Fruit fly (Drosophila melanogaster) whole organism, embryonic: ENCODE data around the gene Sirt6.
A peak's percentile ranks its signal among the peaks of the same experiment; 100 is the strongest.

ENCODE experiments used
- B-H2 ChIP-seq: fragments of 200-800 bp; sonication (Bioruptor generic); optimal IDR thresholded peaks from 2 replicates; lab custom pipeline; 2018; ENCODE audit warnings: missing biosample characterization, mild to moderate bottlenecking, missing genetic modification characterization
- CG11247 ChIP-seq: fragments of 200-800 bp; sonication (Bioruptor generic); IDR thresholded peaks from 2 replicates; pipeline ENCODE4 v1.3.6; 2022; ENCODE audit warnings: missing biosample characterization, missing genetic modification characterization
- CG12391 ChIP-seq: fragments of 200-800 bp; sonication (Bioruptor generic); optimal IDR thresholded peaks from 3 replicates; lab custom pipeline; 2018; ENCODE audit warnings: missing biosample characterization, mild to moderate bottlenecking, missing genetic modification characterization, moderate library complexity
- CG15073 ChIP-seq: fragments of 200-800 bp; sonication (Bioruptor generic); optimal IDR thresholded peaks from 2 replicates; lab custom pipeline; 2016; ENCODE audit warnings: missing biosample characterization, missing genetic modification characterization
- CG15514 ChIP-seq: fragments of 200-800 bp; sonication (Bioruptor generic); optimal IDR thresholded peaks from 3 replicates; lab custom pipeline; 2017; ENCODE audit warnings: missing biosample characterization, missing genetic modification characterization, mild to moderate bottlenecking, moderate library complexity, missing genetic modification reagents
- CG17186 ChIP-seq: fragments of 200-800 bp; sonication (Bioruptor generic); optimal IDR thresholded peaks from 3 replicates; lab custom pipeline; 2017; ENCODE audit warnings: missing biosample characterization, missing genetic modification reagents, missing genetic modification characterization
- CG17361 ChIP-seq: fragments of 200-800 bp; sonication (Bioruptor generic); IDR thresholded peaks from 3 replicates; pipeline ENCODE4 v1.3.6; 2022; ENCODE audit warnings: missing biosample characterization, missing genetic modification characterization
- CG1832 ChIP-seq: fragments of 200-800 bp; sonication (Bioruptor generic); optimal IDR thresholded peaks from 2 replicates; lab custom pipeline; 2017; ENCODE audit warnings: missing biosample characterization, mild to moderate bottlenecking, missing genetic modification characterization, inconsistent platforms
- CG30020 ChIP-seq: fragments of 200-800 bp; optimal IDR thresholded peaks from 2 replicates; lab custom pipeline; 2019; ENCODE audit warnings: missing biosample characterization, mild to moderate bottlenecking, missing genetic modification characterization, moderate library complexity
- CG31388 ChIP-seq: fragments of 200-800 bp; sonication (Bioruptor generic); optimal IDR thresholded peaks from 2 replicates; lab custom pipeline; 2016; ENCODE audit warnings: missing biosample characterization, missing genetic modification characterization
- CG3163 ChIP-seq: fragments of 200-800 bp; sonication (Bioruptor generic); optimal IDR thresholded peaks from 3 replicates; lab custom pipeline; 2016; ENCODE audit warnings: missing biosample characterization, missing genetic modification characterization
- CG32767 ChIP-seq: fragments of 200-800 bp; sonication (Bioruptor generic); IDR thresholded peaks from 2 replicates; pipeline ENCODE4 v1.3.6; 2022; ENCODE audit warnings: missing biosample characterization, missing genetic modification characterization
- CG4328 ChIP-seq: fragments of 200-800 bp; sonication (Bioruptor generic); optimal IDR thresholded peaks from 3 replicates; lab custom pipeline; 2017; ENCODE audit warnings: missing biosample characterization, missing genetic modification reagents, missing genetic modification characterization
- CG4707 ChIP-seq: fragments of 200-800 bp; sonication (Bioruptor generic); optimal IDR thresholded peaks from 2 replicates; lab custom pipeline; 2018; ENCODE audit warnings: missing biosample characterization, mild to moderate bottlenecking, missing genetic modification characterization, moderate library complexity
- CG4854 ChIP-seq: fragments of 200-800 bp; sonication (Bioruptor generic); optimal IDR thresholded peaks from 2 replicates; lab custom pipeline; 2016; ENCODE audit warnings: missing biosample characterization, missing genetic modification characterization, inconsistent platforms
- CG6813 ChIP-seq: fragments of 200-800 bp; sonication (Bioruptor generic); optimal IDR thresholded peaks from 2 replicates; lab custom pipeline; 2017; ENCODE audit warnings: missing biosample characterization, missing genetic modification characterization, mild to moderate bottlenecking, moderate library complexity, missing genetic modification reagents
- CG7928 ChIP-seq: fragments of 200-800 bp; sonication (Bioruptor generic); optimal IDR thresholded peaks from 2 replicates; lab custom pipeline; 2017; ENCODE audit warnings: missing biosample characterization, mild to moderate bottlenecking, missing genetic modification characterization
- CG9609 ChIP-seq: fragments of 200-800 bp; sonication (Bioruptor generic); optimal IDR thresholded peaks from 3 replicates; lab custom pipeline; 2016; ENCODE audit warnings: missing biosample characterization, missing genetic modification characterization
- CG9797 ChIP-seq: fragments of 200-800 bp; sonication (Bioruptor generic); optimal IDR thresholded peaks from 3 replicates; lab custom pipeline; 2018; ENCODE audit warnings: missing biosample characterization, mild to moderate bottlenecking, missing genetic modification characterization
- CG9817 ChIP-seq: fragments of 200-800 bp; sonication (Bioruptor generic); optimal IDR thresholded peaks from 2 replicates; lab custom pipeline; 2018; ENCODE audit warnings: missing biosample characterization, mild to moderate bottlenecking, missing genetic modification characterization, moderate library complexity
- Dbx ChIP-seq: fragments of 200-800 bp; sonication (Bioruptor generic); IDR thresholded peaks from 3 replicates; pipeline ENCODE4 v1.3.6; 2022; ENCODE audit warnings: missing biosample characterization, missing genetic modification characterization
- Dip2 ChIP-seq: fragments of 200-800 bp; sonication (Bioruptor generic); IDR thresholded peaks from 2 replicates; pipeline ENCODE4 v1.3.6; 2022; ENCODE audit warnings: missing biosample characterization, missing genetic modification characterization
- Dll ChIP-seq: fragments of 200-800 bp; sonication (Bioruptor generic); IDR thresholded peaks from 4 replicates; pipeline ENCODE4 v1.3.6; 2022; ENCODE audit warnings: missing biosample characterization, missing genetic modification characterization; ENCODE audit not compliant: partially characterized antibody
- Dp ChIP-seq: fragments of 200-800 bp; sonication (Bioruptor generic); optimal IDR thresholded peaks from 2 replicates; lab custom pipeline; 2018; ENCODE audit warnings: missing biosample characterization, mild to moderate bottlenecking, missing genetic modification characterization, moderate library complexity
- Mad ChIP-seq: fragments of 200-800 bp; sonication (Bioruptor generic); optimal IDR thresholded peaks from 2 replicates; lab custom pipeline; 2016; ENCODE audit warnings: missing biosample characterization, missing genetic modification characterization
- Nf-YC ChIP-seq: fragments of 200-800 bp; optimal IDR thresholded peaks from 3 replicates; lab custom pipeline; 2019; ENCODE audit warnings: missing biosample characterization, mild to moderate bottlenecking, missing genetic modification characterization, moderate library complexity
- Opbp ChIP-seq: fragments of 200-800 bp; sonication (Bioruptor generic); IDR thresholded peaks from 3 replicates; pipeline ENCODE4 v1.3.6; 2022; ENCODE audit warnings: missing biosample characterization, missing genetic modification characterization; ENCODE audit not compliant: partially characterized antibody
- PHDP ChIP-seq: fragments of 200-800 bp; sonication (Bioruptor generic); optimal IDR thresholded peaks from 3 replicates; lab custom pipeline; 2018; ENCODE audit warnings: missing biosample characterization, mild to moderate bottlenecking, missing genetic modification characterization, moderate library complexity
- Spps ChIP-seq: fragments of 200-800 bp; sonication (Bioruptor generic); optimal IDR thresholded peaks from 2 replicates; lab custom pipeline; 2018; ENCODE audit warnings: missing biosample characterization, mild to moderate bottlenecking, missing genetic modification characterization
- ato ChIP-seq: fragments of 200-800 bp; sonication (Bioruptor generic); IDR thresholded peaks from 2 replicates; pipeline ENCODE4 v1.3.6; 2022; ENCODE audit warnings: missing biosample characterization, missing genetic modification characterization; ENCODE audit not compliant: partially characterized antibody
- bowl ChIP-seq: fragments of 200-800 bp; sonication (Bioruptor generic); IDR thresholded peaks from 2 replicates; pipeline ENCODE4 v1.3.6; 2022; ENCODE audit warnings: missing biosample characterization, missing genetic modification characterization
- br ChIP-seq: fragments of >200 bp; optimal IDR thresholded peaks from 2 replicates; lab custom pipeline; 2017
- chm ChIP-seq: fragments of 200-800 bp; sonication (Bioruptor generic); IDR thresholded peaks from 2 replicates; pipeline ENCODE4 v1.3.6; 2022; ENCODE audit warnings: missing biosample characterization, missing genetic modification characterization
- dmrt11E ChIP-seq: fragments of 200-800 bp; sonication (Bioruptor generic); optimal IDR thresholded peaks from 3 replicates; lab custom pipeline; 2018; ENCODE audit warnings: missing biosample characterization, mild to moderate bottlenecking, missing genetic modification characterization, moderate library complexity
- ewg ChIP-seq: fragments of 200-800 bp; sonication (Bioruptor generic); optimal IDR thresholded peaks from 3 replicates; lab custom pipeline; 2017; ENCODE audit warnings: mild to moderate bottlenecking, missing biosample characterization, missing genetic modification reagents, missing genetic modification characterization
- gfzf ChIP-seq: fragments of 200-800 bp; sonication (Bioruptor generic); optimal IDR thresholded peaks from 2 replicates; lab custom pipeline; 2016; ENCODE audit warnings: missing biosample characterization, mild to moderate bottlenecking, missing genetic modification characterization, moderate library complexity
- hth ChIP-seq: fragments of >200 bp; optimal IDR thresholded peaks from 2 replicates; lab custom pipeline; 2017; ENCODE audit warnings: inconsistent platforms
- ken ChIP-seq: fragments of 200-800 bp; sonication (Bioruptor generic); IDR thresholded peaks from 3 replicates; pipeline ENCODE4 v1.3.6; 2022; ENCODE audit warnings: missing biosample characterization, missing genetic modification characterization
- salm ChIP-seq: fragments of 200-800 bp; sonication (Bioruptor generic); optimal IDR thresholded peaks from 2 replicates; lab custom pipeline; 2018; ENCODE audit warnings: missing biosample characterization, mild to moderate bottlenecking, missing genetic modification characterization
- slbo ChIP-seq: fragments of 200-800 bp; sonication (Bioruptor generic); IDR thresholded peaks from 2 replicates; pipeline ENCODE4 v1.3.6; 2022; ENCODE audit warnings: missing biosample characterization, missing genetic modification characterization
- sob ChIP-seq: fragments of 200-800 bp; sonication (Bioruptor generic); IDR thresholded peaks from 2 replicates; pipeline ENCODE4 v1.3.6; 2022; ENCODE audit warnings: missing biosample characterization, missing genetic modification characterization
- sqz ChIP-seq: fragments of 200-800 bp; sonication (Bioruptor generic); optimal IDR thresholded peaks from 3 replicates; lab custom pipeline; 2018; ENCODE audit warnings: missing biosample characterization, mild to moderate bottlenecking, missing genetic modification characterization
- trh ChIP-seq: fragments of 200-800 bp; sonication (Bioruptor generic); optimal IDR thresholded peaks from 2 replicates; lab custom pipeline; 2016; ENCODE audit warnings: missing biosample characterization, missing genetic modification characterization
- tup ChIP-seq: fragments of 200-800 bp; sonication (Bioruptor generic); optimal IDR thresholded peaks from 2 replicates; lab custom pipeline; 2016; ENCODE audit warnings: missing biosample characterization, mild to moderate bottlenecking, missing genetic modification characterization, moderate library complexity
- tx ChIP-seq: fragments of 200-800 bp; sonication (Bioruptor generic); optimal IDR thresholded peaks from 2 replicates; lab custom pipeline; 2016; ENCODE audit warnings: missing biosample characterization, missing genetic modification characterization
- unc-4 ChIP-seq: fragments of 200-800 bp; sonication (Bioruptor generic); IDR thresholded peaks from 2 replicates; pipeline ENCODE4 v1.3.6; 2022; ENCODE audit warnings: missing biosample characterization, missing genetic modification characterization; ENCODE audit not compliant: partially characterized antibody
- usp ChIP-seq: fragments of >200 bp; optimal IDR thresholded peaks from 2 replicates; lab custom pipeline; 2017; ENCODE audit warnings: missing biosample characterization, missing genetic modification characterization
- wdn ChIP-seq: fragments of 200-800 bp; sonication (Bioruptor generic); IDR thresholded peaks from 2 replicates; pipeline ENCODE4 v1.3.6; 2022; ENCODE audit warnings: missing biosample characterization, missing genetic modification characterization
- yki ChIP-seq: fragments of >200 bp; optimal IDR thresholded peaks from 3 replicates; lab custom pipeline; 2018
- zfh1 ChIP-seq: fragments of 200-800 bp; sonication (Bioruptor generic); IDR thresholded peaks from 3 replicates; pipeline ENCODE4 v1.3.6; 2022; ENCODE audit warnings: missing biosample characterization, missing genetic modification characterization
- zfh2 ChIP-seq: fragments of 200-800 bp; sonication (Bioruptor generic); optimal IDR thresholded peaks from 2 replicates; lab custom pipeline; 2016; ENCODE audit warnings: missing biosample characterization, missing genetic modification characterization

The Sirt6 gene

dm6 chr3R:10268865-10269442 is 7.3 kb upstream of the Sirt6 start (continued):
- peak; percentile 53 for TF ChIP-seq CG6813 (GFP tag; lab: Kevin White, UChicago)
- peak; percentile 64; the same call in 1 of the 2 replicates for TF ChIP-seq wdn (GFP tag; lab: Robert Waterston, UW)
- no peak for TF ChIP-seq dmrt11E (tag; lab: Kevin White, UChicago)
- TF ChIP-seq Dip2 (GFP tag; lab: Robert Waterston, UW), result no peak
- TF ChIP-seq trh (GFP tag; lab: Kevin White, UChicago), result no peak
- peak; percentile 20 for TF ChIP-seq salm (tag; lab: Kevin White, UChicago)
- peak; percentile 39 for TF ChIP-seq CG4707 (GFP tag; lab: Kevin White, UChicago)
- TF ChIP-seq Dp (GFP tag; lab: Kevin White, UChicago), result no peak
- no peak for TF ChIP-seq unc-4
- TF ChIP-seq bowl (GFP tag; lab: Robert Waterston, UW), result no peak
- peak; percentile 67 for TF ChIP-seq CG11247
- TF ChIP-seq CG31388 (GFP tag; lab: Kevin White, UChicago), result no peak
- peak; percentile 69; the same call in 1 of the 2 replicates for TF ChIP-seq CG32767
- TF ChIP-seq zfh1 (GFP tag; lab: Robert Waterston, UW), result peak; percentile 79
- peak; percentile 41 for TF ChIP-seq zfh2 (GFP tag; lab: Kevin White, UChicago)
- no peak for TF ChIP-seq usp (GFP tag; lab: Kevin White, UChicago)
- TF ChIP-seq br (lab: Kevin White, UChicago), result no peak
- no peak for TF ChIP-seq B-H2 (GFP tag; lab: Kevin White, UChicago)
- peak; percentile 66; the same call in 2 of the 3 replicates for TF ChIP-seq Dbx (GFP tag; lab: Robert Waterston, UW)
- no peak for TF ChIP-seq Spps (tag; lab: Kevin White, UChicago)
- TF ChIP-seq CG17361, result no peak; the same call in 2 of the 3 replicates
- no peak; the same call in 1 of the 2 replicates for TF ChIP-seq chm (GFP tag; lab: Robert Waterston, UW)
- peak; percentile 84 for TF ChIP-seq ken (GFP tag; lab: Robert Waterston, UW)
- TF ChIP-seq CG9817, result peak; percentile 58
- TF ChIP-seq CG15073 (GFP tag; lab: Kevin White, UChicago), result no peak
- peak; percentile 41 for TF ChIP-seq CG15514
- TF ChIP-seq CG17186, result no peak
- TF ChIP-seq Dll (GFP tag; lab: Robert Waterston, UW), result no peak
- TF ChIP-seq yki (lab: Kevin White, UChicago), result no peak
- TF ChIP-seq sob, result peak; percentile 82
- TF ChIP-seq tx (GFP tag; lab: Kevin White, UChicago), result no peak
- TF ChIP-seq slbo (GFP tag; lab: Robert Waterston, UW), result peak; percentile 87
- TF ChIP-seq CG30020 (tag; lab: Kevin White, UChicago), result no peak
- peak; percentile 24 for TF ChIP-seq tup
- no peak for TF ChIP-seq ato
- no peak for TF ChIP-seq hth (lab: Kevin White, UChicago)
- no peak for TF ChIP-seq Opbp (GFP tag; lab: Robert Waterston, UW)
- no peak for TF ChIP-seq CG1832 (GFP tag; lab: Kevin White, UChicago)
- no peak for TF ChIP-seq CG7928 (GFP tag; lab: Kevin White, UChicago)
- no peak for TF ChIP-seq sqz
- TF ChIP-seq PHDP (tag; lab: Kevin White, UChicago), result peak; percentile 73
- peak; percentile 30 for TF ChIP-seq CG9609 (GFP tag; lab: Kevin White, UChicago)
- TF ChIP-seq CG12391 (tag; lab: Kevin White, UChicago), result peak; percentile 60
- no peak for TF ChIP-seq CG3163
- TF ChIP-seq gfzf (GFP tag; lab: Kevin White, UChicago), result no peak
- TF ChIP-seq ewg (GFP tag; lab: Kevin White, UChicago), result peak; percentile 58
- peak; percentile 39 for TF ChIP-seq CG4854
- no peak for TF ChIP-seq Nf-YC (tag; lab: Kevin White, UChicago)
- no peak for TF ChIP-seq CG4328 (GFP tag; lab: Kevin White, UChicago)
- TF ChIP-seq CG9797, result no peak
- TF ChIP-seq Mad (GFP tag; lab: Kevin White, UChicago), result no peak
